Worm (Caenorhabditis elegans) whole organism, dauer: Measurements from ENCODE around the gene T05C1.2.

Experiments
- unc-62 ChIP-seq: sonication (generic microtip); optimal IDR thresholded peaks from 2 replicates; lab custom pipeline; 2017; ENCODE audit warnings: missing biosample characterization, missing genetic modification reagents, missing genetic modification characterization

Gene T05C1.2

DNA sequence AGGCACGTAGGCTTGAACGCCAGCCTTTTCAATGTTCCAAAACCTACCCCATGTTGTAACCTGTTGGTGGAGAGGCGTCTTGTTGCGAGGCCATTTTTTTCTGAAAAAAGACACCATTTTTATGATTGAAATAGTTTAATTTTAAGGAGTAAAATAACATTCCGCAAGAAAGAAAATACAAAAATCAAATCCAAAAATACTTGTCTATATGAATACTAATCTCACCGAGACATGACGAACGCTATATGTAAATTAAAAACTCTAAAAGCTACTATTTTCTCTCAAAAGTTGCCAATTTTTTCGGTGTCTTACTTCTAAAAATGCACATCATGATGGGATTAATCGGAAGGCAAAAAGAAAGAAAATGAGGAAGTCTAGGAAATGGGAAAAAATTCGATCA, at the start of gene T05C1.2:
Gene T05C1.2 (minus strand): TSS at position 101 of the 400 bp plus-strand sequence.
- TF ChIP-seq unc-62: no peak

ce11 chrII:4527800-4528199, 45.9 kb upstream of the T05C1.2 start, which contains the start of gene sra-35:
sra-35 (minus strand) TSS chrII:4527900.
- no peak for TF ChIP-seq unc-62

DNA sequence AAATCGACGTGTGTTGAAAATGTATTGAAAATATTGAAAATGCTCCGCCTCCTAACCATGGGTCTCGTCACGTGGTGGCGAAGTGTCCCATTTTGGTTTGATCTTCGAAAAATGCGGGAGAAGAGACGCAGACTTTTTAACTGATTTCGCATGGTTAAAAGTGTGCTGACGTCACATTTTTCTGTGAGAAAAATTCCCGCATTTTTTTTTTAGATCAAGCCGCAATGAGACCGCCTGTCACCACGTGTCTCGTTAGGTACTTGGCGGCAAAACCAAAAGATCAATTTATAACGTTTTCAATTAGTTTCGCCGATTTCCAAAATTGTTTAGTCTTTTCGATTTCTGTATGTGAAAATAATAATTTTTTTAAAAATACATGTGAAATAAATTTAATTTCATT, 43.3 kb upstream of the T05C1.2 start:
- TF ChIP-seq unc-62: no peak

DNA sequence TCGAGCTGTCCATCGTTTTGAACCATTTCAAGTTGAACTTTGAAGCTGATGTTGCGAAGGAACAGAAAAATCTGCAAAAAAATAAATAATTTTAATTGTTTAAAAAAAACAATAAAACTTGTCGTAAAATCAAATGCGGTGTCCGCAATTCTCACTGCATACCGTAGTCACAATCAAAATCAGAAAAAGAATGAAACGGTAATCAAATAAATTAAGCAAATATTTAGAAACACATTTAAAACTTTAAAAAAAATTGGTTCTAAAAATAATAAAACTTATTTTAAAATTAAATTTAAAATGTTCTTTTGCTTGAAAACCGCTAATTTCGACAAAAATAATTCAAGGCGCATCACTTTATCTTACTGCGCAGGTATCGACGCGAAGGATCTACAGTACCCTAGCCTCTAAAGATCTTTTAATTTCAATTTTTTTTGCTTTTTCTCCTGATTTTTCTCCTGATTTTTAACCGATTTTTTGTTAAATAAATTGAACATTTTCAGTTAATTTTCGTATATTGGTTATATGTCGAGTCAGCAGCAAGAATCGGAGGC, 41.3 kb upstream of the T05C1.2 start, which contains the start of the genes B0304.4 and B0304.2:
Gene B0304.4 (minus strand): TSS at position 101 of the 551 bp plus-strand sequence.
Gene B0304.2 (plus strand): TSS at position 501 of the 551 bp plus-strand sequence.
- TF ChIP-seq unc-62: no peak

DNA sequence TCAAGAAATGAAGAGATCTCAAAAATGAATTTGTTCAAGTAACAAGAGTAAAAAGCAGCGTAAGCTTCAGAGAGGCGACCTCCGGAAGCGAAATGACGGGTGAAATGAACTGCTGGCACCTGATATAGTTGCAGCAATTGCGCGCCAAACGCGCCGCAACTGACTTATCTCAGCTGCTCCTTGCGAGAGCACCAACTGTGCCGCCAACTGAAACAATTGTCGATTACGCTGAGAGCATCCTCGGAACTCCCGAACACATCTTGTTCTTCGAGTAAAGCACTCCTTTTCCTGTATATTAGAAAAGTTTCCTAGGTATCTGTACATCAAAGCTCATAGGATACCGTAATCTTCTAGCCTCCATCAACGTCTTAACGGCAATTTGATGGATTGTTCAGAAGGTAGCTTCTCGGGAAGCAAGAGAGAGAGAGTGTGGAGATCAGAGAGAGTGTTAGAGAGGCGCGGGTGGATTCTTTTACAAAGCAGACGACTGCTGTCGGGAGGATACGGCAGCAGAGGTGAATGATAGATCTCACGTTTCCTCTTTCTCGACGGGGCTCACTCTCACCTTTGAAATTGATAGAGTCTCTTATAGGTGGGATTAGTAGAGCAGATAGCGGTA, 38.2 kb upstream of the T05C1.2 start:
- TF ChIP-seq unc-62: no peak

- TF ChIP-seq unc-62: no peak
These were observed 36.5 kb upstream of the T05C1.2 start, which contains the start of gene hlh-1 for ce11 chrII:4518300-4518907. hlh-1 (plus strand) TSS chrII:4518574.

DNA sequence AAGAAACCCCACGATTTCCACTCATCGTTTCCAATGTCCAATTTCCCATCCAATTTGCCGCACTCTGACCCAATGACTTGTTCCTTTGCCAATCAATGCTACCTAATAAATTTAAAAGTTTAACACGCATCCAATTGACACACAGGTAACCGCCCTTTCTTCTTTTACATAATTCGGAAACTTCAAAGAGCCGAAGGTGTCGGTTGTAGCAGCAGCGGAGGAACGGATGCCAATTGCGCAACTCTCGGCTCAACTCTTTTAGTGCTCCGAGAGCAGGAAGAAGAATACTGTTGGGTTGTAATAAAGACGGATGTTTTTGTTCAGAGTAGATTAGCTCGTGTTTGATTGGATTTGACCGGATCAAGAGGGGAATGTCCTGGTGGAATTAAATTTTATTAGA, 35.3 kb upstream of the T05C1.2 start:
- no peak for TF ChIP-seq unc-62

ce11 chrII:4516291-4516690, 34.4 kb upstream of the T05C1.2 start:
- TF ChIP-seq unc-62: no peak

DNA sequence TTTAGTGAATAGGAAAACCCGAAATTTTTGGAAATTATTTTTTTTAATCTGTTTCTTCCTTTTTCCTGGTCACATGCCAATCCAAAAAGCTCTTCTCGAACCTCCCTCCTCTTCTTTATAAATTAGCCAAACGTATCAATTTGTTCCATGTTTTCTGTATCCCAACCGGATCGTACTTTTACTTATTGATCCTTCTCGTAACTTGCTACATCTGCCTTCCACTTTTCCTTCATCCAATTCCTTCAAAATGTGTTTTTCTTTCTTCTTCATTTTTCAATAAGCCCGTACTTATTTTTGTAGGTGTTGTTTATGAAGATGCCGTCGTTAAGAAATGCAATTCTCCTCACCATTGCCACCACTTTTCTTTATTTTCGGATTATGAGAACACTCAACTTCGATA, 30.0 kb upstream of the T05C1.2 start, which contains the start of gene cyp-23A1:
Gene cyp-23A1 (plus strand): TSS at position 301 of the 400 bp plus-strand sequence.
- TF ChIP-seq unc-62: no peak

- TF ChIP-seq unc-62: no peak
These were observed 28.8 kb upstream of the T05C1.2 start for ce11 chrII:4510684-4511083.

ce11 chrII:4507669-4508068, 25.7 kb upstream of the T05C1.2 start:
- TF ChIP-seq unc-62: no peak

ce11 chrII:4506552-4507291, 24.8 kb upstream of the T05C1.2 start:
- TF ChIP-seq unc-62: no peak

DNA sequence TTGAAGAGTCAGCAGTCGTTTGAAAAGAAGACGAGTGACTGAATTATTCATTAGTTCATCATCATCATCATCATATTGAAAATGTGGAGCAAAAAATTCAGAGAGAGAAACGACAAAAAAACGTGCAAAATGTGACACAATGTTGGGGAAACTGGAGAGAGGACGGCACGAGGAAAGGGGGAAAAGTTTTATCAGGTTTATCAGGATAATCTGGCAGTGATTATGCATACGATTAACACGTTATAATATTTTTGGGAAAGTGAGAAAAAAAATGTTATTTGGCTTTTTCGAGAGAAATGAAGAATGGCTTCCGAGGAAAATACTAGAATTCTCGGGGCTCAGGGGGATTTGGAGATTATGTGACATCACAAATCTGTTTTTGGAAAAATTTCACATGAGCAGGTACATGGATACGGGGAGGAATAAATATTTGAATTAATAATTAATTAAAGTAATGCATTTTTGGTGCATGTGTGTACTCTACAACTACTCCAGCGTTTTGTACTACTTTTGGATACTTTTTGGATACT, 23.2 kb upstream of the T05C1.2 start, which contains the start of gene camt-1:
Gene camt-1 (minus strand): TSS at position 51 of the 530 bp plus-strand sequence.
- TF ChIP-seq unc-62: no peak

ce11 chrII:4495844-4496243, 13.9 kb upstream of the T05C1.2 start:
- TF ChIP-seq unc-62: no peak

- TF ChIP-seq unc-62: no peak
These were observed 12.6 kb upstream of the T05C1.2 start for ce11 chrII:4494532-4494931.

DNA sequence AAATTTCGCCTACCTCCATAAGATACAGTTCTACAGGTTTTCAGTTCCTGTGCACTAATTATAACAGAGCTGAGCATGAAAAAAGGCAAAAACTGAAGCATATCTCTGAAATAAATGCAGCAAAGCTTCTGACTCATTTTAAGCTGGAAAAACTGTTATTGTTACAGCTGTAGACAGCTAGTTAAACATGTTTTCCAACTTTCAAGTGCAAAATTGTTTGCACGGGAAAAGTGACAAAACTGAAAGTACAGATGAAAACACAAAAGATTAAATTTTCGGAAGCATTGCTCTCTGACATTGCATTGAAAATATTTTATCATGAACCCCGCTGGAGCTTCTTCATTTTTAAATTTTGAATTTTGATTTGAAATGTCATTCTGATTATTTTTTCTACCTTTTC, 8.8 kb upstream of the T05C1.2 start, which contains the start of gene T05C1.5:
Gene T05C1.5 (minus strand): TSS at position 101 of the 400 bp plus-strand sequence.
- no peak for TF ChIP-seq unc-62

- no peak for TF ChIP-seq unc-62
These were observed 7.4 kb upstream of the T05C1.2 start, which contains the start of gene T05C1.3 for ce11 chrII:4489288-4489687. T05C1.3 (minus strand) TSS chrII:4489388.
